Worm (Caenorhabditis elegans) whole organism, L2 larva: ENCODE data around the gene C26D10.3.

Source experiments
- ama-1 ChIP-seq: fragments of 150-350 bp; optimal IDR thresholded peaks from 2 replicates; lab custom pipeline; 2018; ENCODE audit warnings: inconsistent platforms
- elt-3 ChIP-seq: sonication (generic microtip); optimal IDR thresholded peaks from 2 replicates; lab custom pipeline; 2017; ENCODE audit warnings: missing biosample characterization, missing genetic modification characterization
- nhr-10 ChIP-seq: sonication (generic microtip); optimal IDR thresholded peaks from 2 replicates; lab custom pipeline; 2017; ENCODE audit warnings: missing biosample characterization, missing genetic modification characterization
- sem-4 ChIP-seq: fragments of 150-350 bp; optimal IDR thresholded peaks from 2 replicates; lab custom pipeline; 2014; ENCODE audit warnings: missing biosample characterization, missing genetic modification reagents, missing genetic modification characterization
- snpc-4 ChIP-seq: fragments of 150-350 bp; optimal IDR thresholded peaks from 2 replicates; lab custom pipeline; 2014; ENCODE audit warnings: missing biosample characterization, missing genetic modification characterization

ce11 chrII:8333643-8334042 is 8.5 kb downstream of the C26D10.3 start, which contains the start of gene C26D10.7:
- TF ChIP-seq nhr-10 (tag; lab: Kevin White, UChicago) (no peak), snpc-4 (tag; lab: Kevin White, UChicago) (no peak), sem-4 (tag; lab: Kevin White, UChicago) (no peak), ama-1 (lab: Kevin White, UChicago) (no peak), elt-3 (no peak)
